Fruit fly (Drosophila melanogaster) whole organism: ENCODE data around the gene CG3040.

Experiments used
- Dll ChIP-seq: fragments of >200 bp; optimal IDR thresholded peaks from 2 replicates; lab custom pipeline; 2017
- psq ChIP-seq: fragments of >200 bp; optimal IDR thresholded peaks from 2 replicates; lab custom pipeline; 2017

DNA sequence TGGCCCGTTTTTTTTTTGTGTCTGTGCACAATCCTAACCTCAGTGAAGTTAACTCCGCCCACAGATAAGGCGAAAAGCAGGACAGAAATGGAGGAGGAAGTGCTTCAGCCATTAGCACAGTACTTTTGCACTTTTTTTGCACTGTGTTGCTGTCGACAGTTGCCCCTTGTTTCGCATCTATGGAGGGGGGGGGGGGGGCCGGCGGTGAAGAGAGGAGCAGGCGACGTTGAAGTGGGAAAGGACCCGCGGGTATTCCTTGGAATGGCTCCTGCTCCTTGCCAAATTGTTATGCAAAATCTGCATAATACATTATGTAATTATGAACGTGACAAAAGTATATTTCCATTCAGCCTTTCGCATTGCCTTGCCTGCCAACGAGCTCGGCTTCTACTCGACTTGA lies 36.3 kb downstream of the CG3040 start:
- TF ChIP-seq psq (no peak), Dll (lab: Kevin White, UChicago) (no peak)
